Worm (Caenorhabditis elegans) whole organism, L1 larva: Measurements from ENCODE around the gene sru-29.
A peak's percentile ranks its signal among the peaks of the same experiment; 100 is the strongest.

Source experiments
- C04F5.9 ChIP-seq: sonication (generic microtip); optimal IDR thresholded peaks from 2 replicates; lab custom pipeline; 2016; ENCODE audit warnings: missing genetic modification characterization, missing compliant biosample characterization
- F16B12.6 ChIP-seq: fragments of 150-350 bp; optimal IDR thresholded peaks from 2 replicates; lab custom pipeline; 2014; ENCODE audit warnings: missing biosample characterization, missing genetic modification characterization
- aha-1 ChIP-seq: fragments of 150-350 bp; optimal IDR thresholded peaks from 2 replicates; lab custom pipeline; 2014; ENCODE audit warnings: missing biosample characterization, missing genetic modification characterization
- ama-1 ChIP-seq: fragments of 150-350 bp; optimal IDR thresholded peaks from 2 replicates; lab custom pipeline; 2014
- blmp-1 ChIP-seq: fragments of 150-350 bp; optimal IDR thresholded peaks from 2 replicates; lab custom pipeline; 2014; ENCODE audit warnings: missing biosample characterization, missing genetic modification characterization
- ceh-82 ChIP-seq, 3 experiments: fragments of 150-350 bp in 1 of 3; sonication (generic microtip) in 2 of 3; optimal IDR thresholded peaks; 2 replicates each; lab custom pipeline; 2014 to 2017; ENCODE audit warnings: missing biosample characterization in 3 of 3, missing genetic modification characterization in 3 of 3
- dpl-1 ChIP-seq, 3 experiments: fragments of 150-350 bp in 2 of 3; sonication (generic microtip) in 1 of 3; optimal IDR thresholded peaks; 2 replicates each; lab custom pipeline; 2014 to 2017; ENCODE audit warnings: missing biosample characterization in 3 of 3, missing genetic modification characterization in 3 of 3, missing genetic modification reagents in 3 of 3
- dsc-1 ChIP-seq: sonication (generic microtip); optimal IDR thresholded peaks from 2 replicates; lab custom pipeline; 2016; ENCODE audit warnings: mild to moderate bottlenecking, missing genetic modification characterization, missing compliant biosample characterization
- efl-1 ChIP-seq, 4 experiments: fragments of 150-350 bp; optimal IDR thresholded peaks in 3 of 4; peaks in 1 of 4; 1 replicate in 1 of 4; 2 replicates in 3 of 4; lab custom pipeline; 2014; ENCODE audit warnings: missing biosample characterization in 2 of 4, missing genetic modification characterization in 2 of 4, missing genetic modification reagents in 2 of 4
- efl-3 ChIP-seq: fragments of 200-800 bp; sonication (Bioruptor generic); optimal IDR thresholded peaks from 2 replicates; lab custom pipeline; 2018; ENCODE audit warnings: mild to moderate bottlenecking, missing genetic modification characterization, missing compliant biosample characterization
- egl-13 ChIP-seq: sonication (generic microtip); optimal IDR thresholded peaks from 2 replicates; lab custom pipeline; 2016; ENCODE audit warnings: missing genotype, missing genetic modification reagents, missing genetic modification characterization, missing compliant biosample characterization
- egl-27 ChIP-seq, 2 experiments: fragments of 150-350 bp in 1 of 2; sonication (generic microtip); optimal IDR thresholded peaks; 3 replicates each; lab custom pipeline; 2017 to 2018; ENCODE audit warnings: missing biosample characterization in 2 of 2, missing genetic modification characterization in 2 of 2, missing genetic modification reagents in 2 of 2
- elt-2 ChIP-seq: sonication (generic microtip); optimal IDR thresholded peaks from 2 replicates; lab custom pipeline; 2016; ENCODE audit warnings: missing genetic modification characterization, mild to moderate bottlenecking, inconsistent platforms, missing compliant biosample characterization, missing genetic modification reagents
- fos-1 ChIP-seq: fragments of 150-350 bp; optimal IDR thresholded peaks from 2 replicates; lab custom pipeline; 2014; ENCODE audit warnings: missing biosample characterization, missing genetic modification characterization
- hlh-17 ChIP-seq: fragments of 200-800 bp; sonication (Bioruptor generic); optimal IDR thresholded peaks from 2 replicates; lab custom pipeline; 2018; ENCODE audit warnings: missing genetic modification characterization, mild to moderate bottlenecking, missing compliant biosample characterization, moderate library complexity, borderline replicate concordance
- hpl-2 ChIP-seq: fragments of 150-350 bp; optimal IDR thresholded peaks from 2 replicates; lab custom pipeline; 2014; ENCODE audit warnings: missing biosample characterization, missing genetic modification reagents, missing genetic modification characterization
- jun-1 ChIP-seq: fragments of 150-350 bp; optimal IDR thresholded peaks from 2 replicates; lab custom pipeline; 2014; ENCODE audit warnings: missing biosample characterization, missing genetic modification reagents, missing genetic modification characterization
- lin-15B ChIP-seq: fragments of 150-350 bp; sonication (generic microtip); optimal IDR thresholded peaks from 3 replicates; lab custom pipeline; 2014; ENCODE audit warnings: missing biosample characterization, missing genetic modification characterization
- lin-35 ChIP-seq, 2 experiments: fragments of 150-350 bp; optimal IDR thresholded peaks; 2 replicates each; lab custom pipeline; 2014; ENCODE audit warnings: missing biosample characterization in 2 of 2, missing genetic modification characterization in 2 of 2, missing genetic modification reagents in 2 of 2
- lin-39 ChIP-seq: fragments of 150-350 bp; optimal IDR thresholded peaks from 2 replicates; lab custom pipeline; 2014; ENCODE audit warnings: missing biosample characterization, missing genetic modification reagents, missing genetic modification characterization
- lsy-2 ChIP-seq, 2 experiments: fragments of 150-350 bp; optimal IDR thresholded peaks; 2 replicates each; lab custom pipeline; 2014; ENCODE audit warnings: missing biosample characterization in 2 of 2, missing genetic modification characterization in 2 of 2
- mab-9 ChIP-seq: fragments of 200-800 bp; sonication (Bioruptor generic); IDR thresholded peaks from 2 replicates; pipeline ENCODE4 v1.3.6; 2022; ENCODE audit warnings: missing genetic modification reagents, missing genetic modification characterization, missing compliant biosample characterization
- mef-2 ChIP-seq: fragments of 150-350 bp; optimal IDR thresholded peaks from 2 replicates; lab custom pipeline; 2014; ENCODE audit warnings: missing biosample characterization, missing genetic modification characterization
- nhr-12 ChIP-seq: sonication (generic microtip); optimal IDR thresholded peaks from 2 replicates; lab custom pipeline; 2017; ENCODE audit warnings: missing biosample characterization, missing genetic modification characterization
- nhr-20 ChIP-seq: sonication (generic microtip); optimal IDR thresholded peaks from 2 replicates; lab custom pipeline; 2016; ENCODE audit warnings: mild to moderate bottlenecking, missing genetic modification characterization, missing compliant biosample characterization
- nhr-237 ChIP-seq: fragments of 150-350 bp; optimal IDR thresholded peaks from 2 replicates; lab custom pipeline; 2014; ENCODE audit warnings: missing biosample characterization, missing genetic modification characterization
- nhr-47 ChIP-seq: sonication (generic microtip); optimal IDR thresholded peaks from 2 replicates; lab custom pipeline; 2016; ENCODE audit warnings: mild to moderate bottlenecking, missing genetic modification characterization, moderate library complexity, missing compliant biosample characterization
- nhr-71 ChIP-seq: sonication (generic microtip); optimal IDR thresholded peaks from 2 replicates; lab custom pipeline; 2016; ENCODE audit warnings: mild to moderate bottlenecking, missing genetic modification characterization, moderate library complexity, missing compliant biosample characterization
- nhr-77 ChIP-seq: fragments of 150-350 bp; optimal IDR thresholded peaks from 2 replicates; lab custom pipeline; 2014; ENCODE audit warnings: missing biosample characterization, missing genetic modification characterization
- nhr-84 ChIP-seq: sonication (generic microtip); optimal IDR thresholded peaks from 2 replicates; lab custom pipeline; 2017; ENCODE audit warnings: missing biosample characterization, missing genetic modification characterization
- nhr-85 ChIP-seq: sonication (generic microtip); peaks from one replicate; lab custom pipeline; 2016; ENCODE audit warnings: missing genetic modification characterization, inconsistent platforms, missing compliant biosample characterization
- nhr-90 ChIP-seq: sonication (generic microtip); optimal IDR thresholded peaks from 2 replicates; lab custom pipeline; 2016; ENCODE audit warnings: mild to moderate bottlenecking, missing genetic modification characterization, missing compliant biosample characterization; ENCODE audit not compliant: poor library complexity
- pag-3 ChIP-seq: sonication (generic microtip); optimal IDR thresholded peaks from 2 replicates; lab custom pipeline; 2017; ENCODE audit warnings: missing genetic modification characterization, mild to moderate bottlenecking, missing compliant biosample characterization, antibody characterized with exemption, borderline replicate concordance; ENCODE audit not compliant: insufficient read depth
- rnt-1 ChIP-seq: sonication (generic microtip); optimal IDR thresholded peaks from 2 replicates; lab custom pipeline; 2016; ENCODE audit warnings: mild to moderate bottlenecking, missing genetic modification characterization, moderate library complexity, missing compliant biosample characterization
- sox-4 ChIP-seq: sonication (generic microtip); optimal IDR thresholded peaks from 2 replicates; lab custom pipeline; 2016; ENCODE audit warnings: missing genetic modification characterization, missing compliant biosample characterization
- sptf-1 ChIP-seq: fragments of 150-350 bp; optimal IDR thresholded peaks from 2 replicates; lab custom pipeline; 2014; ENCODE audit warnings: missing biosample characterization, missing genetic modification characterization
- sup-37 ChIP-seq: fragments of 200-800 bp; sonication (Bioruptor generic); optimal IDR thresholded peaks from 2 replicates; lab custom pipeline; 2018; ENCODE audit warnings: mild to moderate bottlenecking, missing genetic modification characterization, missing compliant biosample characterization
- tbx-2 ChIP-seq: sonication (generic microtip); optimal IDR thresholded peaks from 2 replicates; lab custom pipeline; 2016; ENCODE audit warnings: missing genetic modification characterization, missing compliant biosample characterization
- tlp-1 ChIP-seq: fragments of 150-350 bp; optimal IDR thresholded peaks from 2 replicates; lab custom pipeline; 2014; ENCODE audit warnings: missing biosample characterization, missing genetic modification characterization
- ztf-11 ChIP-seq, 2 experiments: sonication (generic microtip); optimal IDR thresholded peaks; 2 replicates each; lab custom pipeline; 2016 to 2017; ENCODE audit warnings: missing genetic modification characterization in 2 of 2, missing biosample characterization in 1 of 2, missing compliant biosample characterization in 1 of 2

The sru-29 gene

DNA sequence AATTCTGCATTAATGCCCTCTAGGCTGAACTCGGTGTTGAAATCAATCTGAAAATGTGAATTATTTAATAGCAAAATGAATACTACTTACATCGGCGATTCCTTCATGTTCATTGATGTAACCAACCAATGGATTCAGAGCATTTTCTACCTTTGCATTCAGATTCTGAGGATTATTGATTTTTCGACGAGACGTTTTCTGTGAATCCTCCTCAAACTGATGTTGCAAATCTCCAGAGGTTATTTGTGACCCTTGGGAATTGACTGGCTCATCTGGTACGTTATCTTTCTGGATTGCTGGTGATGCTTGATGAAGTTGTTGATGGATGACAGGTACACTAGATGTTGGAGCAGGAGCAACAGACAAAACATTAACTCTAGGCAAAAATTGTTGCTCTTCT, 29.2 kb upstream of the sru-29 start:
- TF ChIP-seq nhr-12 (tag; lab: Kevin White, UChicago) (no peak), sup-37 (GFP tag; lab: Kevin White, UChicago) (no peak), lsy-2 (tag; optimal IDR thresholded peaks at IDR 0.05; lab: Kevin White, UChicago) (no peak), sox-4 (tag; lab: Kevin White, UChicago) (no peak), aha-1 (tag; lab: Kevin White, UChicago) (no peak), C04F5.9 (tag; lab: Kevin White, UChicago) (no peak)

DNA sequence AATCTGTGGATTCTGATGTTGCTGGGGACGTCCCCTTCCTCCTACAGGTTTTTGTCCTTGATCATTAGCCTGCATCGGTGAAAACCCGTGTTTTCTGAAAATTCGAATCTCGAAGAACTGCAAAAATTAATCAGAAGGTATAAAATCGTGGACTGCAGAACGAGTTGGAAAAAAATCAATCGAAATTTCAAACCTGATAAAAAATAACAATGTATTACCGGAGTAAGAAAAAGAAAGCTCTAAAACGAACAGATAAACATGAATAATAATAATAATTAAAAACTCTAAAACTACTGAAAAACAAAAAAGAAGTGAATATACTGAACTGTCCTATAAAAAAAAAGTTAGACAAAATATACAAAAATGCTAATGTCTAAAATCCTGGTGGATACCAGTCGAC, 28.3 kb upstream of the sru-29 start, which contains the start of gene F46B6.5:
Gene F46B6.5 (minus strand): TSS at position 101 of the 400 bp plus-strand sequence.
- TF ChIP-seq tbx-2 (tag; lab: Kevin White, UChicago) (no peak), mef-2 (tag; lab: Kevin White, UChicago) (no peak), lin-15B (tag; lab: Kevin White, UChicago) (no peak), egl-13 (no peak), nhr-71 (tag; lab: Kevin White, UChicago) (no peak), nhr-77 (no peak)

DNA sequence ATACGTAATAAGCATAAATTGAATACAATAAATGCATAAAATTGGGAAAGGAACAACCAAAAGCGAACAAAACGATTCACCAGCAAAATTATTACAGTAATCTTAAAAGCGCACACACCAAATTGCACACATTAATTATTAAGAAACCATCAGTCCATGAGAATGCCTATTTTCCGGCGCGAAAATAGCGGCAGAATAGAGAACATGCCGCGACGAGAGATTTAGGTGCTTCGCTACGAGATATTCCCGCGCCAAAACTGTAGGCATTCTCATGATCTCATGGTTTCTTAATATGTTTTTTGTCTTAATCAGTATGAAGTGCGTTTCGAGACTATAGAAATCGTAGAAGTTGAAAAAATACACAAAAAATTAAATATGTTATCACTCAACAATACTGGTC, 27.0 kb upstream of the sru-29 start:
- TF ChIP-seq rnt-1 = no peak
- TF ChIP-seq sptf-1 (tag; lab: Kevin White, UChicago) = no peak
- TF ChIP-seq lin-35 (GFP tag; optimal IDR thresholded peaks at IDR 0.05; lab: Kevin White, UChicago) = no peak
- no peak for TF ChIP-seq dsc-1
- no peak for TF ChIP-seq pag-3 (tag; lab: Kevin White, UChicago)
- TF ChIP-seq dpl-1 (GFP tag; optimal IDR thresholded peaks at IDR 0.05; lab: Kevin White, UChicago) = no peak
- TF ChIP-seq tlp-1 (tag; lab: Kevin White, UChicago) = no peak
- TF ChIP-seq nhr-237 (tag; lab: Kevin White, UChicago) = no peak
- TF ChIP-seq blmp-1 = no peak
- TF ChIP-seq egl-13 = no peak
- no peak for TF ChIP-seq egl-27 (tag; optimal IDR thresholded peaks at IDR 0.05; lab: Kevin White, UChicago)
- no peak for TF ChIP-seq hpl-2 (GFP tag; lab: Kevin White, UChicago)
- TF ChIP-seq fos-1 (tag; lab: Kevin White, UChicago) = no peak
- no peak for TF ChIP-seq hlh-17 (GFP tag; lab: Kevin White, UChicago)
- TF ChIP-seq ceh-82 (tag; optimal IDR thresholded peaks at IDR 0.05; lab: Kevin White, UChicago) = no peak
- TF ChIP-seq nhr-84 (tag; lab: Kevin White, UChicago) = no peak
- TF ChIP-seq efl-3 (GFP tag; lab: Kevin White, UChicago) = no peak
- no peak for TF ChIP-seq nhr-12 (tag; lab: Kevin White, UChicago)
- TF ChIP-seq nhr-20 (tag; lab: Kevin White, UChicago) = no peak
- no peak for TF ChIP-seq lin-39 (tag; lab: Kevin White, UChicago)

DNA sequence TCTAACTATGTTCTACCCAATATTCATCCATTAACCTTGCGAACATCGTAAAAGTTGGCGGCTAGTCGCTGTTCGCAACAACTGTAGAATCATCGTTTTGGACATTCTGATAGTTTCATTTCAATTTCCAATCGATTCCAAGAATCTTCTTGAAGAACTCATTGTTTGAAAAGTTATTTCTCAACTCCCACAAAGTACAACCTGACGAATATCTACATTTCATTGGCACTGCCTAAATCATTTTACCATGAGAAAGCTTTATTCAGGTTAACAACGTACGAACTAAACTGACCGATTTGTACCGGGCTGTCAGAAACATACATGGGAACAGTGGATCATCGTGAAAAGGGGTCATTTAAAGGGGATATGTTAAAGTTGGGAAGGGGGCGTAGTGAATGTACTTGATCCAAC, 24.5 kb upstream of the sru-29 start, which contains the start of gene F46B6.6:
Gene F46B6.6 (minus strand): TSS at position 148 of the 411 bp plus-strand sequence.
- no peak for TF ChIP-seq mab-9
- TF ChIP-seq nhr-85 (tag; lab: Kevin White, UChicago) = peak; percentile 39
- no peak for TF ChIP-seq jun-1 (tag; lab: Kevin White, UChicago)
- TF ChIP-seq nhr-47 = peak; percentile 15
- TF ChIP-seq C04F5.9 (tag; lab: Kevin White, UChicago) = no peak
- TF ChIP-seq ceh-82 (tag; optimal IDR thresholded peaks at IDR 0.05; lab: Kevin White, UChicago) = no peak
- peak; percentile 1 for TF ChIP-seq elt-2 (tag; lab: Kevin White, UChicago)
- TF ChIP-seq tbx-2 (tag; lab: Kevin White, UChicago) = no peak
- no peak for TF ChIP-seq hlh-17 (GFP tag; lab: Kevin White, UChicago)
- no peak for TF ChIP-seq F16B12.6 (tag; lab: Kevin White, UChicago)
- peak; percentile 7 for TF ChIP-seq nhr-90 (tag; lab: Kevin White, UChicago)
- TF ChIP-seq tlp-1 (tag; lab: Kevin White, UChicago) = no peak
- TF ChIP-seq efl-1 (optimal IDR thresholded peaks at IDR 0.05; lab: Kevin White, UChicago) = peak in 1 of 2 experiments; percentile 1
- TF ChIP-seq efl-1 (GFP tag; optimal IDR thresholded peaks at IDR 0.05 in 1 of 2; lab: Kevin White, UChicago) = peak in 1 of 2 experiments; percentile 88
- TF ChIP-seq ztf-11 (tag; optimal IDR thresholded peaks at IDR 0.05; lab: Kevin White, UChicago) = peak in 1 of 2 experiments; percentile 5
- TF ChIP-seq ama-1 = peak; percentile 70
- TF ChIP-seq, all 84 proteins: peak for 7
